Worm (Caenorhabditis elegans) whole organism, L4/young adult: ENCODE measurements around the gene C09B9.4.
"Not testable (repeated sequence)": the region's sequence is repeated elsewhere in the genome, so short reads cannot be mapped to it uniquely, and the experiment has no call there.

Experiments
- W03F9.2 ChIP-seq: fragments of 150-350 bp; optimal IDR thresholded peaks from 2 replicates; lab custom pipeline; 2014; ENCODE audit warnings: missing biosample characterization, missing genetic modification characterization
- dao-5 ChIP-seq: sonication (generic microtip); optimal IDR thresholded peaks from 2 replicates; lab custom pipeline; 2016; ENCODE audit warnings: missing genotype, missing genetic modification characterization, moderate library complexity, missing compliant biosample characterization
- him-1 ChIP-seq: sonication (generic microtip); optimal IDR thresholded peaks from 2 replicates; lab custom pipeline; 2016; ENCODE audit warnings: missing genotype, missing genetic modification reagents, missing genetic modification characterization, missing compliant biosample characterization

DNA sequence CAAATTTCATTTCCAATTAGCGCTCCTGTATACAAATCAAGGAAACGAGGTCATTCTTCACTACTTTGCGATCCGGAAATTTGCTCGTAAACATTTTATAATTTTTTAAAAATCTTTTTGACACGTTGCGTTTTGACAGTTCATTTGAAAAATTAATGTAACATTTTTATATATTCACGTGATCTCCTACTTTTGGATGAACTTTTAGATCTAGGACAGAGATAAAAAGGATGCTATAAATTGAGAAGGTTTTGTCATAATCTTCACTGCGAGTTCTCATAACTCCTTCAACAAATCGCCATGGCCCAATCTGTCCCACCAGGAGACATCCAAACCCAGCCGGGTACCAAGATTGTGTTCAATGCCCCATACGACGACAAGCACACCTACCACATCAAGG, 29.1 kb upstream of the C09B9.4 start, which contains the start of gene msp-57:
- not testable (repeated sequence) for TF ChIP-seq him-1, W03F9.2, dao-5 (tag; lab: Kevin White, UChicago)
